Fruit fly (Drosophila melanogaster) whole organism, embryonic: ENCODE data around the gene boil.

Source experiments
- CG10147 ChIP-seq: fragments of 200-800 bp; sonication (Bioruptor generic); optimal IDR thresholded peaks from 2 replicates; lab custom pipeline; 2019; ENCODE audit warnings: missing biosample characterization, mild to moderate bottlenecking, missing genetic modification characterization, moderate library complexity
- CG11560 ChIP-seq: fragments of 200-800 bp; sonication (Bioruptor generic); IDR thresholded peaks from 3 replicates; pipeline ENCODE4 v1.3.6; 2022; ENCODE audit warnings: missing biosample characterization, missing genetic modification characterization
- CG13123 ChIP-seq: fragments of 200-800 bp; sonication (Bioruptor generic); optimal IDR thresholded peaks from 2 replicates; lab custom pipeline; 2016; ENCODE audit warnings: missing biosample characterization, missing genetic modification characterization
- CG13775 ChIP-seq: fragments of 200-800 bp; sonication (Bioruptor generic); optimal IDR thresholded peaks from 3 replicates; lab custom pipeline; 2017; ENCODE audit warnings: missing biosample characterization, mild to moderate bottlenecking, missing genetic modification characterization
- CG15011 ChIP-seq: fragments of 200-800 bp; sonication (Bioruptor generic); optimal IDR thresholded peaks from 3 replicates; lab custom pipeline; 2018; ENCODE audit warnings: missing biosample characterization, mild to moderate bottlenecking, missing genetic modification characterization
- CG16779 ChIP-seq: fragments of 200-800 bp; sonication (Bioruptor generic); IDR thresholded peaks from 2 replicates; pipeline ENCODE4 v1.3.6; 2022; ENCODE audit warnings: missing biosample characterization, missing genetic modification characterization
- CG30403 ChIP-seq: fragments of 200-800 bp; sonication (Bioruptor generic); optimal IDR thresholded peaks from 3 replicates; lab custom pipeline; 2016; ENCODE audit warnings: missing biosample characterization, missing genetic modification characterization
- CG3163 ChIP-seq: fragments of 200-800 bp; sonication (Bioruptor generic); optimal IDR thresholded peaks from 3 replicates; lab custom pipeline; 2016; ENCODE audit warnings: missing biosample characterization, missing genetic modification characterization
- CG3407 ChIP-seq: fragments of 200-800 bp; sonication (Bioruptor generic); optimal IDR thresholded peaks from 2 replicates; lab custom pipeline; 2018; ENCODE audit warnings: missing biosample characterization, mild to moderate bottlenecking, missing genetic modification characterization
- CG6175 ChIP-seq: fragments of 200-800 bp; sonication (Bioruptor generic); IDR thresholded peaks from 3 replicates; pipeline ENCODE4 v1.3.6; 2022; ENCODE audit warnings: missing biosample characterization, missing genetic modification characterization
- CG6254 ChIP-seq: fragments of 200-800 bp; sonication (Bioruptor generic); optimal IDR thresholded peaks from 3 replicates; lab custom pipeline; 2017; ENCODE audit warnings: mild to moderate bottlenecking, missing biosample characterization, missing genetic modification reagents, missing genetic modification characterization
- CG7357 ChIP-seq: fragments of 200-800 bp; sonication (Bioruptor generic); IDR thresholded peaks from 3 replicates; pipeline ENCODE4 v1.3.6; 2022; ENCODE audit warnings: missing biosample characterization, missing genetic modification characterization
- CG8089 ChIP-seq: fragments of 200-800 bp; sonication (Bioruptor generic); optimal IDR thresholded peaks from 3 replicates; lab custom pipeline; 2016; ENCODE audit warnings: missing biosample characterization, missing genetic modification characterization
- CG8359 ChIP-seq: fragments of 200-800 bp; sonication (Bioruptor generic); optimal IDR thresholded peaks from 2 replicates; lab custom pipeline; 2017; ENCODE audit warnings: missing biosample characterization, mild to moderate bottlenecking, missing genetic modification characterization, borderline replicate concordance
- CG8388 ChIP-seq: fragments of 200-800 bp; sonication (Bioruptor generic); optimal IDR thresholded peaks from 2 replicates; lab custom pipeline; 2019; ENCODE audit warnings: missing biosample characterization, mild to moderate bottlenecking, missing genetic modification characterization, moderate library complexity
- Deaf1 ChIP-seq: fragments of 200-800 bp; optimal IDR thresholded peaks from 3 replicates; lab custom pipeline; 2019; ENCODE audit warnings: missing biosample characterization, mild to moderate bottlenecking, missing genetic modification characterization, moderate library complexity
- Ets65A ChIP-seq: fragments of 200-800 bp; sonication (Bioruptor generic); peaks from one replicate; lab custom pipeline; 2016; ENCODE audit warnings: missing biosample characterization, missing genetic modification characterization
- H2.0 ChIP-seq: fragments of 200-800 bp; sonication (Bioruptor generic); IDR thresholded peaks from 2 replicates; pipeline ENCODE4 v1.3.6; 2022; ENCODE audit warnings: missing biosample characterization, missing genetic modification characterization
- HLH3B ChIP-seq: fragments of 200-800 bp; sonication (Bioruptor generic); IDR thresholded peaks from 2 replicates; pipeline ENCODE4 v1.3.6; 2022; ENCODE audit warnings: missing biosample characterization, missing genetic modification characterization
- Hmx ChIP-seq: fragments of 200-800 bp; sonication (Bioruptor generic); optimal IDR thresholded peaks from 2 replicates; lab custom pipeline; 2016; ENCODE audit warnings: missing biosample characterization, missing genetic modification characterization
- Jarid2 ChIP-seq: fragments of 200-800 bp; sonication (Bioruptor generic); optimal IDR thresholded peaks from 3 replicates; lab custom pipeline; 2017; ENCODE audit warnings: mild to moderate bottlenecking, missing biosample characterization, missing genetic modification reagents, missing genetic modification characterization
- Kr ChIP-seq: fragments of 200-800 bp; sonication (Bioruptor generic); optimal IDR thresholded peaks from 2 replicates; lab custom pipeline; 2017; ENCODE audit warnings: missing biosample characterization, mild to moderate bottlenecking, missing genetic modification characterization
- Lhr ChIP-seq: fragments of 200-800 bp; sonication (Bioruptor generic); optimal IDR thresholded peaks from 3 replicates; lab custom pipeline; 2017; ENCODE audit warnings: mild to moderate bottlenecking, missing biosample characterization, missing genetic modification reagents, missing genetic modification characterization
- Meics ChIP-seq: fragments of 200-800 bp; sonication (Bioruptor generic); optimal IDR thresholded peaks from 2 replicates; lab custom pipeline; 2017; ENCODE audit warnings: missing biosample characterization, mild to moderate bottlenecking, missing genetic modification characterization
- Oaz ChIP-seq: fragments of 200-800 bp; sonication (Bioruptor generic); IDR thresholded peaks from 2 replicates; pipeline ENCODE4 v1.3.6; 2022; ENCODE audit warnings: missing biosample characterization, missing genetic modification characterization
- Trl ChIP-seq, 3 experiments: fragments of >200 bp in 2 of 3; fragments of 200-800 bp in 1 of 3; sonication (Bioruptor generic) in 1 of 3; optimal IDR thresholded peaks; 2 replicates in 1 of 3; 3 replicates in 2 of 3; lab custom pipeline; 2016 to 2017; ENCODE audit warnings: missing biosample characterization in 1 of 3, missing genetic modification characterization in 1 of 3
- ab ChIP-seq: fragments of 200-800 bp; sonication (Bioruptor generic); optimal IDR thresholded peaks from 2 replicates; lab custom pipeline; 2016; ENCODE audit warnings: missing biosample characterization, missing genetic modification characterization
- bbx ChIP-seq: fragments of 200-800 bp; sonication (Bioruptor generic); IDR thresholded peaks from 2 replicates; pipeline ENCODE4 v1.3.6; 2022; ENCODE audit warnings: missing biosample characterization, missing genetic modification characterization; ENCODE audit not compliant: partially characterized antibody
- btn ChIP-seq: fragments of 200-800 bp; sonication (Bioruptor generic); optimal IDR thresholded peaks from 2 replicates; lab custom pipeline; 2016; ENCODE audit warnings: missing biosample characterization, missing genetic modification characterization
- chn ChIP-seq: fragments of 200-800 bp; sonication (Bioruptor generic); optimal IDR thresholded peaks from 2 replicates; lab custom pipeline; 2016; ENCODE audit warnings: missing biosample characterization, missing genetic modification characterization
- ci ChIP-seq: fragments of 200-800 bp; sonication (Bioruptor generic); IDR thresholded peaks from 3 replicates; pipeline ENCODE4 v1.3.6; 2022; ENCODE audit warnings: missing biosample characterization, missing genetic modification characterization
- crc ChIP-seq: fragments of 200-800 bp; sonication (Bioruptor generic); optimal IDR thresholded peaks from 2 replicates; lab custom pipeline; 2016; ENCODE audit warnings: missing biosample characterization, missing genetic modification characterization
- dmrt11E ChIP-seq: fragments of 200-800 bp; sonication (Bioruptor generic); optimal IDR thresholded peaks from 3 replicates; lab custom pipeline; 2018; ENCODE audit warnings: missing biosample characterization, mild to moderate bottlenecking, missing genetic modification characterization, moderate library complexity
- fd3F ChIP-seq: fragments of 200-800 bp; sonication (Bioruptor generic); optimal IDR thresholded peaks from 2 replicates; lab custom pipeline; 2018; ENCODE audit warnings: missing biosample characterization, mild to moderate bottlenecking, missing genetic modification characterization, moderate library complexity
- fru ChIP-seq: fragments of >200 bp; optimal IDR thresholded peaks from 2 replicates; lab custom pipeline; 2017
- gem ChIP-seq: fragments of 200-800 bp; sonication (Bioruptor generic); optimal IDR thresholded peaks from 2 replicates; lab custom pipeline; 2019; ENCODE audit warnings: missing biosample characterization, mild to moderate bottlenecking, missing genetic modification characterization, moderate library complexity
- h ChIP-seq: fragments of >200 bp; optimal IDR thresholded peaks from 2 replicates; lab custom pipeline; 2017
- lilli ChIP-seq: fragments of 200-800 bp; sonication (Bioruptor generic); optimal IDR thresholded peaks from 3 replicates; lab custom pipeline; 2016; ENCODE audit warnings: missing biosample characterization, missing genetic modification characterization
- lmd ChIP-seq: fragments of 200-800 bp; sonication (Bioruptor generic); IDR thresholded peaks from 2 replicates; pipeline ENCODE4 v1.3.6; 2022; ENCODE audit warnings: missing biosample characterization, missing genetic modification characterization
- lov ChIP-seq, 2 experiments: fragments of 200-800 bp in 1 of 2; fragments of >200 bp in 1 of 2; sonication (Bioruptor generic) in 1 of 2; IDR thresholded peaks in 1 of 2; optimal IDR thresholded peaks in 1 of 2; 2 replicates in 1 of 2; 3 replicates in 1 of 2; pipeline versions ENCODE4 v1.3.6 to Lab custom; 2017 to 2022; ENCODE audit warnings: missing biosample characterization in 1 of 2, missing genetic modification characterization in 1 of 2
- pros ChIP-seq: fragments of 200-800 bp; sonication (Bioruptor generic); optimal IDR thresholded peaks from 3 replicates; lab custom pipeline; 2019; ENCODE audit warnings: missing biosample characterization, mild to moderate bottlenecking, missing genetic modification characterization, moderate library complexity
- sc ChIP-seq, 3 experiments: fragments of >200 bp in 2 of 3; fragments of 200-800 bp in 1 of 3; sonication (Bioruptor generic) in 1 of 3; optimal IDR thresholded peaks; 2 replicates in 2 of 3; 3 replicates in 1 of 3; lab custom pipeline; 2017; ENCODE audit warnings: mild to moderate bottlenecking in 1 of 3, missing biosample characterization in 1 of 3, missing genetic modification characterization in 1 of 3, missing genetic modification reagents in 1 of 3
- scrt ChIP-seq: fragments of 200-800 bp; sonication (Bioruptor generic); optimal IDR thresholded peaks from 2 replicates; lab custom pipeline; 2018; ENCODE audit warnings: missing biosample characterization, mild to moderate bottlenecking, missing genetic modification characterization, moderate library complexity
- shn ChIP-seq: fragments of 200-800 bp; sonication (Bioruptor generic); optimal IDR thresholded peaks from 3 replicates; lab custom pipeline; 2016; ENCODE audit warnings: missing biosample characterization, missing genetic modification characterization
- tgo ChIP-seq: fragments of 200-800 bp; sonication (Bioruptor generic); IDR thresholded peaks from 3 replicates; pipeline ENCODE4 v1.3.6; 2022; ENCODE audit warnings: missing biosample characterization, missing genetic modification characterization
- trh ChIP-seq: fragments of 200-800 bp; sonication (Bioruptor generic); optimal IDR thresholded peaks from 2 replicates; lab custom pipeline; 2016; ENCODE audit warnings: missing biosample characterization, missing genetic modification characterization
- wor ChIP-seq: fragments of 200-800 bp; sonication (Bioruptor generic); IDR thresholded peaks from 2 replicates; pipeline ENCODE4 v1.3.6; 2022; ENCODE audit warnings: missing biosample characterization, missing genetic modification characterization

The boil gene

DNA sequence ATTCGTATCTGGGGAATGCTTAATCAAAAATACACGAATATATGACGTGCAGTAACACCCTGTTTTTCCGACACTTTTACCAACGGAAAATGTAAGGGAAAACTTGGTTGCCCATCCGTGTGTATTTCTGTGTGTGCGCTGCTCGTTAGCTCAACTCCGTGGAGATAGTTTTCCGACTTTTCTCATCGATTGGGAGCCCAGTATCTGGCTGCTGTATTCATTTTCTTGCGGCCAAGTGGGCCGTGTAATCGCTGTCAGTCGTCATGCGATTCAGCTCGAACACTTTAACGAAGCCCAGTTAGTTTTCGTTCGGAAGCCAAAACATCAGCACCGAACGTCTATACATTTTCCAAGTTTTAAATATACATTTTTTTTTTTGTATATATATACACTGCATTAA lies at the start of gene boil:
Gene boil, plus strand, starts transcription at position 301 of the 400 bp plus-strand sequence.
- TF ChIP-seq CG6254 (GFP tag; lab: Kevin White, UChicago) (no peak), CG11560 (tag; lab: Robert Waterston, UW) (no peak), tgo (GFP tag; lab: Robert Waterston, UW) (no peak), sc (optimal IDR thresholded peaks at IDR 0.05; lab: Kevin White, UChicago) (no peak), sc (GFP tag; optimal IDR thresholded peaks at IDR 0.05; lab: Kevin White, UChicago) (no peak), CG15011 (GFP tag; lab: Kevin White, UChicago) (no peak), CG10147 (GFP tag; lab: Kevin White, UChicago) (no peak)

DNA sequence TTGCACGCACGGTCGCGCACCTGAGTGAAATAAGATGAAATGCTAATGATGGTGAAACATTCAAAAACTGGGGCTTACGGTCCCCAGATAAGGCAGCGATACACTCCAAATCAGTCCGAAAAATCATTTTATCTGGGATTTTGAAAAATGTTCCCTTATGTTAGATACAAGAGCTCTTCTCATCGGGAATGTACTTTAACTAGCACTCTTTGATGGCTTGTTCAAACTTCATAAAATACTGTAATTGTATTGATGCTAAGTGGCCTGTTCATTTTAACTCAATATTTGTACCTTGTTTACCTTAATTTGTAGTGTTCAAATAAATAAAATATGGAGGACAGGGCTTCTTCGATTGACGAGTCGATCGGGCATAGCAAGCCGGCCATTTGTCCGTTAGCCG lies 49.8 kb upstream of the boil start, which contains the start of gene CG12682:
Gene CG12682, plus strand, starts transcription at position 301 of the 400 bp plus-strand sequence.
- no peak for TF ChIP-seq CG7357 (GFP tag; lab: Robert Waterston, UW)
- no peak for TF ChIP-seq trh (GFP tag; lab: Kevin White, UChicago)
- no peak for TF ChIP-seq CG8359 (GFP tag; lab: Kevin White, UChicago)
- no peak for TF ChIP-seq fru (lab: Kevin White, UChicago)
- no peak for TF ChIP-seq Kr (GFP tag; lab: Kevin White, UChicago)
- TF ChIP-seq CG6175 (GFP tag; lab: Robert Waterston, UW) = no peak
- no peak for TF ChIP-seq CG3407 (GFP tag; lab: Kevin White, UChicago)
- no peak for TF ChIP-seq HLH3B (GFP tag; lab: Robert Waterston, UW)
- no peak for TF ChIP-seq Meics (GFP tag; lab: Kevin White, UChicago)
- TF ChIP-seq CG13775 = no peak
- TF ChIP-seq CG8089 (GFP tag; lab: Kevin White, UChicago) = no peak
- no peak for TF ChIP-seq lov (optimal IDR thresholded peaks at IDR 0.05; lab: Kevin White, UChicago)
- TF ChIP-seq lov (GFP tag; IDR thresholded peaks at IDR 0.05; lab: Robert Waterston, UW) = no peak
- TF ChIP-seq H2.0 (GFP tag; lab: Robert Waterston, UW) = no peak
- no peak for TF ChIP-seq CG30403 (GFP tag; lab: Kevin White, UChicago)
- no peak for TF ChIP-seq crc (GFP tag; lab: Kevin White, UChicago)
- TF ChIP-seq gem (tag; lab: Kevin White, UChicago) = no peak
- TF ChIP-seq bbx (GFP tag; lab: Robert Waterston, UW) = no peak
- TF ChIP-seq fd3F (GFP tag; lab: Kevin White, UChicago) = no peak
- no peak for TF ChIP-seq dmrt11E (tag; lab: Kevin White, UChicago)
- TF ChIP-seq CG8388 (GFP tag; lab: Kevin White, UChicago) = no peak

dm6 chrX:4840548-4841098 lies 34.8 kb upstream of the boil start, which contains the start of gene CG42594:
Gene CG42594 (plus strand): TSS chrX:4840833.
- TF ChIP-seq chn (GFP tag; lab: Kevin White, UChicago) (no peak), CG13123 (GFP tag; lab: Kevin White, UChicago) (no peak), bbx (GFP tag; lab: Robert Waterston, UW) (no peak), Ets65A (GFP tag; lab: Kevin White, UChicago) (peak; percentile 59), Trl (optimal IDR thresholded peaks at IDR 0.05; lab: Kevin White, UChicago) (peak in 1 of 2 experiments; percentile 3), Trl (GFP tag; optimal IDR thresholded peaks at IDR 0.05; lab: Kevin White, UChicago) (no peak), ab (no peak), Oaz (GFP tag; lab: Robert Waterston, UW) (no peak), CG8359 (GFP tag; lab: Kevin White, UChicago) (no peak), ci (GFP tag; lab: Robert Waterston, UW) (0 out of 3 replicates have a peak, but pooled peaks have one; percentile 21), btn (no peak), pros (GFP tag; lab: Kevin White, UChicago) (no peak), lmd (no peak), scrt (GFP tag; lab: Kevin White, UChicago) (peak; percentile 74), lilli (GFP tag; lab: Kevin White, UChicago) (no peak), Lhr (GFP tag; lab: Kevin White, UChicago) (no peak), CG16779 (GFP tag; lab: Robert Waterston, UW) (0 out of 2 replicates have a peak, but pooled peaks have one; percentile 12), h (lab: Kevin White, UChicago) (no peak), Hmx (GFP tag; lab: Kevin White, UChicago) (no peak), CG3163 (peak; percentile 65), Jarid2 (GFP tag; lab: Kevin White, UChicago) (peak; percentile 57), wor (no peak), Deaf1 (tag; lab: Kevin White, UChicago) (peak; percentile 91), shn (GFP tag; lab: Kevin White, UChicago) (no peak)
